Worm (Caenorhabditis elegans): ENCODE measurements around the gene T19C9.8.

DNA sequence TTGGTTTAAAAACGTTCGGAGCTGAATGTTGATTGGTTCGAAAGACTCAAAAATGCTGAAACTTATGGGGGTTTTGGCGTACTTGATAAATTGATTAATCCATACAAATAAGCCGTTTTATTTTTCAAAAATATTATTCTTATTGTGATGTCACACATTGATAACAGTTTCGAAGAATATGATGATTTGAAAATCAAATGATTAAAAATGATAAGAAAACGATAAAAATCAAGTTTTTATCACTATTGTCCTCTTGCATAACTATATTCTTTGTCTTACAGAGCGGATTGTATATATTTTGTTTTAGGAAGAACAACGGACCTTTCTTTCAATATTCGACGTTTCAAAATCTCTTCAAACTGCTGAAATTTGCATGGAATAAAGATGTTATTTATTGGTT is 4.1 kb downstream of the T19C9.8 start:
- no peak for TF ChIP-seq dve-1 (tag; optimal IDR thresholded peaks at IDR 0.05)
- TF ChIP-seq nhr-11 (tag; optimal IDR thresholded peaks at IDR 0.05), result no peak
- TF ChIP-seq pax-1 (tag; optimal IDR thresholded peaks at IDR 0.05), result no peak
- no peak for TF ChIP-seq madf-2 (tag; optimal IDR thresholded peaks at IDR 0.05)
- TF ChIP-seq hlh-13 (GFP tag; optimal IDR thresholded peaks at IDR 0.05), result no peak
- TF ChIP-seq lim-6 (tag; optimal IDR thresholded peaks at IDR 0.05), result no peak
- TF ChIP-seq sox-4 (tag; optimal IDR thresholded peaks at IDR 0.05), result no peak
- no peak for TF ChIP-seq ceh-9 (tag; optimal IDR thresholded peaks at IDR 0.05)
- TF ChIP-seq unc-86 (tag; optimal IDR thresholded peaks at IDR 0.05), result no peak
- TF ChIP-seq zip-5 (tag; optimal IDR thresholded peaks at IDR 0.05), result no peak
- no peak for TF ChIP-seq tbx-2 (tag; optimal IDR thresholded peaks at IDR 0.05)
- no peak for TF ChIP-seq hlh-8 (tag; optimal IDR thresholded peaks at IDR 0.05)
- no peak for TF ChIP-seq nhr-232 (tag; optimal IDR thresholded peaks at IDR 0.05)

Measured in whole organism, late embryonic.